Worm (Caenorhabditis elegans) whole organism, L4/young adult: ENCODE results near the gene T14G11.1.

Experiments
- W03F9.2 ChIP-seq: fragments of 150-350 bp; optimal IDR thresholded peaks from 2 replicates; lab custom pipeline; 2014; ENCODE audit warnings: missing biosample characterization, missing genetic modification characterization
- dao-5 ChIP-seq: sonication (generic microtip); optimal IDR thresholded peaks from 2 replicates; lab custom pipeline; 2016; ENCODE audit warnings: missing genotype, missing genetic modification characterization, moderate library complexity, missing compliant biosample characterization
- him-1 ChIP-seq: sonication (generic microtip); optimal IDR thresholded peaks from 2 replicates; lab custom pipeline; 2016; ENCODE audit warnings: missing genotype, missing genetic modification reagents, missing genetic modification characterization, missing compliant biosample characterization

Gene T14G11.1

DNA sequence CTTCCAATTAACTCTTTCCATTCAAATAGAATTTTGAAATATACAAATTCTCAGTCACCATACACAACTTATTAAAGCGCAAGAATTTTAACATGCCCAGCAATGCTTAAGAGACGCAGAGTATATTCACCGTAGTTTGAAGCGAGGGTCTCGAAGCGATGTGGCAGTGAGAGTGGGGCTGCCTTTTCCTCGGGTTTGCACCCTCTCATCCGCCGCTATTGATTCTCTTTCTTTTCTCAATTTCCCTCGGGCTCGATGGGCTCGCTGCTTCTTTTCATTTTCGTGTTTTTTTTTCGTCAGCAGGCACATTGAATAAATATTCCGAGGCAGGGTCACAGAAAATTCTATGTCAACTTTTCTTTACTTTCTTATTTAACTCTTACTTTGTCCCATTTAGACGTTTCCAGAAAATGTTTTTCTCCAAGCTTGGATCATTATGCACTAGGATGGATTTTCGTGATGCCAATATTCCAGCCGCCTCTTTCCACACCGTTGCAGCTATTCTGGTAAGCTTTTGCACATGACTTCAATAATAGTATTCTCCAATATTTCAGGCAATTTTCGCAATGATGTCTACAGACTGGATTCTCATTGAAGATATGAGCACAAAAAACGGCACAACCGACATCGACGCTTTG, at the start of gene T14G11.1:
T14G11.1 (plus strand) TSS at position 408 of the 638 bp plus-strand sequence.
- TF ChIP-seq dao-5 (no peak), him-1 (tag; lab: Kevin White, UChicago) (no peak), W03F9.2 (peak; percentile 35)

DNA sequence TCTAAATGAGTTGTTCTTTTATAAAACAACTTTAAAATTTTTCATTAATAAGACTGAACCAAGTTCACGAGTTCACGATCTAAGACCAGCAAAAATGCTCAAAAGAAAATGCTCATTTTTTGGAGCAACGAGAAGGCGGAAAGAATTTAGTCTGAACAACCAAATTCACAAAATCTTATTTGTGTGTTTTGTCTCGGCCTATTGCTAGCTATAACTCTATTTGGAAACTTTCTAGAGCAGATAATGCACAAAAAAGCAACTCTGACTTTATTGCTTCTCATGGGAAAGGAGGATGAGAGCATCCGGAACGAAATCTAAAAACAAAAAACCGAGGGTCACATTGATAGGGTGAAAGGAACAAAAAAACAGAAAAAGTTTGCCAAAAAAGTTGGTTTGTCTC, 48.2 kb upstream of the T14G11.1 start:
- TF ChIP-seq W03F9.2 (no peak), dao-5 (no peak), him-1 (tag; lab: Kevin White, UChicago) (no peak)

DNA sequence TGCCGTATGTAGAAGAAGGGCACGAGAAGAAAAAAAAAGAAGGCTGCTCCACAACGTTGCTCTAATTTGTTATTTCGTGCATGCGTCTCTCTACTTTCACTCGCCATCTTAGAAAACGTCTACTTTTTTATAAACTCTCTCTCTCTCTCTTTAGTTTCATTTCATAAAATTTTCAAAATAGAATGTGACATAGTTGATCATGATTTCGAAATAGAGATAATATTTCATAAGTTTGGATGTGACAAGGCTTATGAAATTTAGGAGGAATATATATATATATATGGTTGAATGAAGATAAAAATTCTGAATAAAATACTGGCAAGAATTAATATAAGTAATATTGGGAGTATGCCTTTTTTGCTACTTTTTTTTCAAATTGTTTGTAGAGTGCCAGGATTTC, 47.7 kb upstream of the T14G11.1 start:
- TF ChIP-seq dao-5 = no peak
- no peak for TF ChIP-seq him-1 (tag; lab: Kevin White, UChicago)
- no peak for TF ChIP-seq W03F9.2

DNA sequence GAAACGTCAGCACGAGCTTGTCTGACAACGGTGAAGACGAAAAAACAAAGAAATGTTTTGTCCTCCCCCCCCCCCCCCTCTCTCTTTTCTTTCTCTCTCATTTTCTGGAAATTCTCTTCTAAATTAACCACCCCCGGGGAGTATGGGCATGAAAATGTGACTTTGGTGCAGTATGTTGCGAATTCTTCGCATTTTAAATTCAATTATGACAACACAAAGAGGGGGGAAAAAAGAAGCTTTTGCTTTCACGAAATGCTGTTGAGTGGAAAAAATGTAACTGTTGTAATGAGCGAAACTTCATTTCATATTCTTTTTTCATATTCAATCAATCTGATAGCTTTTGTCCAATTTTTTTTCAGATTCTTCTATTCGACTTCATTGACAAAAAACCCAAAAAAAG, 34.5 kb upstream of the T14G11.1 start:
- no peak for TF ChIP-seq dao-5
- no peak for TF ChIP-seq him-1 (tag; lab: Kevin White, UChicago)
- no peak for TF ChIP-seq W03F9.2

DNA sequence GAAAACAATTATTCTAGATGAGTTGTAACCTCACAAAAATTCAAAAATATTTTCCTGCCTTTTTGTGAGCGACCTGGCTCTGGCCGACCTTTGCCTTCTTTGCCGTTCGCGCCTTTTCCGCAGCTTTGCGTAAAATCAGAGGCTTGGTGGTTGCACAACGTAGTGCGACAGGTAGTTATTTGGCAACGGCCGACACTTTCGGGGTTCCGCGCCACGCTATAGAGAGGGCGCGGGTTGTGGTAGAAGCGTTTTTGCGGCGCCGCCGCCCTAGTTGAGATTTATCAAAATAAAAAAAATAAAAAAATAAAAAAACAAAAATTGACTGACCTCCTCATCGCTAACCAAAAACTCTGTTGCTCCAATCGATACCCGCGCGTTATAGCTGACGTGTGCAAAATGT, 25.0 kb upstream of the T14G11.1 start:
- TF ChIP-seq him-1 (tag; lab: Kevin White, UChicago) (no peak), W03F9.2 (no peak), dao-5 (no peak)

DNA sequence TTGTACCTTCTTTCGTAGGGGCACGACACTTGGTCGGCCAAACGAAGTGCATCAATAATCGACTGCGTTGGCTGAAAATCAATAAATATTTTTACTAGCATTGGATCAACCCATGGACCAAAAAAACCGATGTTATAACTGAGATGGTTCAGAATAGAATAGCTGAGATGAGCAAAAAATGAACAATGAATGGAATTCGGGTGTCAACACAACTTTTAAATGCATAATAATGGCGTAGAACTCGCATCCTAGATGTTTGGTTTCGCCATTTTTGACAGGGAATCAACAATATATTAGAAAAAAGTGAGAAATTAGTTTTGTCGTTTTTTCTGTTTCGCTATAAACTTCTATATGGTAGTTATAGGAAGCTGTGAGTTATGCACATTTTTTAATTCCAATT, 24.5 kb upstream of the T14G11.1 start, which contains the start of gene F54G2.1:
F54G2.1 (minus strand) TSS at position 101 of the 400 bp plus-strand sequence.
- TF ChIP-seq W03F9.2 = no peak
- TF ChIP-seq him-1 (tag; lab: Kevin White, UChicago) = no peak
- TF ChIP-seq dao-5 = no peak

DNA sequence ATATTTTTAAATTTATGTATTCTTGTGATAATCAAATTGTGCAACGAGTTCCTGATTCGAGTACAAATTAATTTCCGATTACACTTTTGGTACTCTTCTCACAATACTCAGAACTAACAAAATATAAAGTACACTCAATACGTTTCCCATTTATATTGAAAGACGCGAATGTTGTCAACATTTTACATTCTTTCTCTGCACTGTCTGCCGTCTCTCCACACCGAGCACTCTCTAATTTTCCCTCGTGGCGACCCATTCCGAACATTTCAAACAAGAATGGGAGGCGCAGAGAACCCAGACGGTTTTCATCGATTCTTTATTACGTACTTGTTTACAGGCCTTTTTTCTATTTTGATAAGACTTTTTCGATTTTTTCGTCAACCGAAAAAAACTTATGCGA, 21.0 kb upstream of the T14G11.1 start, which contains the start of gene C09B7.2:
C09B7.2 (plus strand) TSS at position 349 of the 400 bp plus-strand sequence.
- no peak for TF ChIP-seq W03F9.2
- TF ChIP-seq him-1 (tag; lab: Kevin White, UChicago) = no peak
- no peak for TF ChIP-seq dao-5

DNA sequence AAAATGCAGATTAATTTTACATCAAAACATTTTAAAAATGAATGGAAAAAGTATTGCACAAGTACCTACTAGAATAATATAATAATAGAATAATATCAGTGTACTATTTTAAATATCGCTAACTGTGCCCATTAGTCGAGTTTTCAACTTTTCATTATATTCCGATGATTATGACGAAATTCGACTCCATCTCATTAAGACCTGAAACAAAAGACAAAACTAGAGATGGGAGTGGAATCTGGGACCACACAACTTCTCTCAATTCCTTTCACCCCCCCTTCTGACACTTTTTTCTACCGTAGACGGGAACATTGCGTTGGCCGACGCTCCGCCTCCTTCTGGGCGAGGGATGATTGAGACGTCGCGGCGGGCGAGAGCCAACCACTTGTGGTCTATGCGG, 15.5 kb upstream of the T14G11.1 start, which contains the start of gene ser-7:
ser-7 (plus strand) TSS at position 301 of the 400 bp plus-strand sequence.
- TF ChIP-seq him-1 (tag; lab: Kevin White, UChicago) = no peak
- TF ChIP-seq dao-5 = no peak
- TF ChIP-seq W03F9.2 = no peak

DNA sequence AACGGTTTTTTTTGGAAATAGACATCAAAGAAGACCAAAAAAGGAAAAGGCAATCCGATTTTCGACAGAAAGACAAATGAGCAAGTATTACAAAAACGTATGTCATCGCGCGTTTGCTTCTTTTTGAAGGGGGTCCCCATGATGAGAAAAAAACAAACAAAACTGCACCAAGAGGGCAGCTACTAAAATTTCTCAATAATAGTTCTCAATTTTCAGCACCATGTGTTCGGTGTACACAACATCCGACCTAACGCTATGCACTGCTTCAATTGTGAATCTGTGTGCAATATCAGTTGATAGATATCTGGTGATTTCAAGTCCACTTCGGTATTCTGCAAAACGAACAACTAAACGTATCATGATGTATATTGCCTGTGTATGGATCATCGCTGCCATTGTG, 14.3 kb upstream of the T14G11.1 start:
- TF ChIP-seq dao-5 (no peak), W03F9.2 (no peak), him-1 (tag; lab: Kevin White, UChicago) (no peak)

DNA sequence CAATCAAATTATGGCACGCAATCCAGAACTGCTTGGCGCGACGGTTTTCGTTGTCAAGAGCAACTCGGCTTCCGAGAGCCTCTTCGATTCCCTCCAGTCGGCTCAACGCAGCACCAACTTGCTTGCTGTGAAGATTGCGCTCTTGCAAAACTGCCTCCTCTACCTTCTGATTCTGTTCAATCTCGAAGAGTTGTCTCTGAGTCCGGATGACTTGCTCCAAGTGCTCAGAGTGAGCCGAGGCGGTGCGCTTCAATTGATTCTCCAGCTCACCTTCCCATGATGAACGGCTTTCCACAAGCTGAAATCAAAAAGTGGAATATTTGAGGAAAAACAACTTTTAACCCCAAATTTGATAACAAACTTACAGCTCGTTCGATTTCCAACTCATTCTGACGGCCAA, 4.3 kb upstream of the T14G11.1 start:
- TF ChIP-seq W03F9.2 = no peak
- TF ChIP-seq him-1 (tag; lab: Kevin White, UChicago) = no peak
- TF ChIP-seq dao-5 = no peak

DNA sequence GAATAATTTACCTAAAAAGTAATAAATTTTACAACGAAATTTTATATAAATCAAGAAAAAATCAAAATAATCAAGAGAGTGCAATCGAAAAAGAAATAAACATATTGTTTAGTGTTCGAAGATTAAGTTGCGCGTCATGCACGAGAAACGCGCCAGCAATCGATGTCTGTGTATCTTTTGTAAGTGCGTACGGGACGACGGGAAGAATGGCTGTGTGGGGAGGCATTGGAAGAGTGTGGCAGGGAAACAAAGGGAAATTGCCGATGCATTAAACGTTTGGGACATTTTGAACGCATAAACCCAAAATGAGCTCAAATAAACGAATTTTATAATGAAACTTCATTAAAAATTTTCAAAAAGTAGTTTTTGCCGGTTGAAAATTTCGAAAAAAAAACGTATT, 1.6 kb upstream of the T14G11.1 start, which contains the start of gene immt-1:
immt-1 (minus strand) TSS at position 11 of the 400 bp plus-strand sequence.
- peak; percentile 71 for TF ChIP-seq W03F9.2
- TF ChIP-seq him-1 (tag; lab: Kevin White, UChicago) = no peak

DNA sequence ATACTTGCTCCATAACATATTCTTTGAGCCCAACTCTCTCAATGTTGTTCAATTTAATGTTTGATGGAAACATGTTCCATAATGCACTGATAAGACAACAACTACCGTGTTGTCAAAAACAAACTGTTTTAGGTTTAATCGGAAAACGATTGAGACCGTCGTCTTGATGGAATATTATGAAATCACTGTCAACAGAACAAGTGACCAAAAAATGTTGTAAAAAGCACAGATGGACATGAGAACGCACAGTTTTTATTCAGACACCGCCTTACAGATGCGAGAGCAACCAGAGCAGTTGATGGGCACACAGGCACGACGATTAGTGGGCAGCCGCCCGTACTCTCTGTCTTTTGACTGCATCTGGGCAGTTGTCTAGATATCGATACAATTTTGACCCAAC, 4.2 kb downstream of the T14G11.1 start:
- TF ChIP-seq W03F9.2 = no peak
- no peak for TF ChIP-seq dao-5
- no peak for TF ChIP-seq him-1 (tag; lab: Kevin White, UChicago)

DNA sequence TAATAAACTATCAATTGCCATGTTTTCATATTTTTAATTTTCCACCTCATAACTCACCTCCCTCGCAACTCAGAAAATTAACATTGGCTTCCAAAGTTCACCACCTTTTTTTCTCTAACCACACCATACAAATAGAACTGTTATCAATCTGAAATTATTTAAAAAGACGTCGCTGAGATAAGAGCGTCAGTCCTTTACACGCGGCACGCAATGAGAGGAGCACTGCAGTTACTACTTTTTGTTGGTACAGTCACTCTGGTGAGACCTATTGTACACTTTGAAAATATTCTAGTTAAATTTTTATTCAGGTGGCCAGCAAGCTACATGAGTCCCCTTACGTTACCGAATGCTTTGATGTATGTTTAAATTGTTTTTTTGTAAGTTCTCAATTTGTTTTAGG, 5.9 kb downstream of the T14G11.1 start, which contains the start of gene T02C5.1:
T02C5.1 (plus strand) TSS at position 199 of the 400 bp plus-strand sequence.
- TF ChIP-seq dao-5 (no peak), W03F9.2 (no peak), him-1 (tag; lab: Kevin White, UChicago) (no peak)

DNA sequence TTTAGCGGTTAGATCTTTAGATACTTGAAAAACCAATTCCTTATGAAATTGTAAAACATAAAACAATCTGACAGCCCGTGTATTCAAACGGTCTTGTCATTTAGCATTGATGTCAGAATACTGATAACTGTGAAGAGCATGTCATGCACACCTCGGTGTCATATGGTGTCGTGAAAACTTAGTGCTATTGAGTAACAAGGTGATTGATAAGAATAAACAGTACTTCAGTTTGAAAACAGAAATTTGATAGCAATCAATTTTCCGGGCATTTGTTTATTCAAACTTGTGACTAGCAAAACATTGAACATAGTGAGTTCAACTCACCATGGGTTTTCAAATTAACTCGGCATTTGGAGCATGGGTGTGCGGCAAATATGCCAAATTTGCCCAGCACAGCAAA, 6.5 kb downstream of the T14G11.1 start:
- TF ChIP-seq him-1 (tag; lab: Kevin White, UChicago) (no peak), W03F9.2 (no peak), dao-5 (no peak)

DNA sequence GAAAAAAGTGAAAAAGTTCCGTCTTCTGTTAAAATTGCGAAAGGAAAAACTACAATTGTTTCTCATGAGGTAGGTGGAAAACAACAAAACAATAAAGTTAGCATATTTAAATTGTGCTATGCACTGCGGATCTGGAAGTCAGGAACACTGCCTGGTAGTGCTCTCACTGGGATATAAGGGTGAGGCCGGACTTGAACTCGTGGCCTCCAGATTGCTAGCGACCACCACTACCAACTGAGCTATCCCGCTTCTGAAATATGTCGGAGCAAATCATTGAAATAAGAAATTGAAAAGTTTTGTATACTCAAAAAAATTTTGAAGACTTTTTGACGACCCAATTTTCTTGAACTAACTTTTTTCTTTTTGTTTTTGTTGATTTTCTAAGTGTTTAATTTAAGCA, 7.8 kb downstream of the T14G11.1 start:
- TF ChIP-seq him-1 (tag; lab: Kevin White, UChicago) = no peak
- TF ChIP-seq W03F9.2 = no peak
- no peak for TF ChIP-seq dao-5

DNA sequence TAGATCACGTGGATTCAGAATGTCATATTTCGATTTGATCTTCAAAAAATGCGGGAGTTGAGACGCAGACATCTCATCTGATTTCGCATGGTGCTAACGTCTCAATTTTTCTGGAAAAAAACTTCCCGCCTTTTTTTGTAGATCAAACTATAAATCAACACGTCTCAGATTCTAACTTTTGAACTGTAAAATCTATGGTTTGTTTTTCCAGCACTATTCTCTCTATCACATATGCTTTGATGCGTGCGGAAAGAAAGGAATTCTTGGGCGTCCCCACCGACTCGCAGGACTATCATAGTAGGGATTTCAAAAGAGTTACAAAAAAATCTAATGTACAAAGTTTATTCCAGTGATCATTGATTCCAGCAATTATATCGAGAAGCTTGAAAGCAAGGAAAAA, 8.9 kb downstream of the T14G11.1 start:
- TF ChIP-seq him-1 (tag; lab: Kevin White, UChicago) = no peak
- TF ChIP-seq W03F9.2 = no peak
- no peak for TF ChIP-seq dao-5
